Worm (Caenorhabditis elegans) whole organism, mixed stage, embryonic: ENCODE results near the gene R08A2.9.

Source experiments
- blmp-1 ChIP-seq: fragments of 150-350 bp; optimal IDR thresholded peaks from 2 replicates; lab custom pipeline; 2014; ENCODE audit warnings: missing biosample characterization, missing genetic modification characterization
- mep-1 ChIP-seq: fragments of 150-350 bp; optimal IDR thresholded peaks from 2 replicates; lab custom pipeline; 2017; ENCODE audit warnings: missing biosample characterization, missing genetic modification reagents, missing genetic modification characterization, inconsistent platforms
- nhr-2 ChIP-seq: fragments of 150-350 bp; optimal IDR thresholded peaks from 2 replicates; lab custom pipeline; 2014; ENCODE audit warnings: missing biosample characterization, missing genetic modification characterization
- sptf-1 ChIP-seq: sonication (generic microtip); optimal IDR thresholded peaks from 2 replicates; lab custom pipeline; 2017; ENCODE audit warnings: mild to moderate bottlenecking, missing genetic modification characterization, moderate library complexity, missing compliant biosample characterization
- unc-62 ChIP-seq: fragments of 150-350 bp; optimal IDR thresholded peaks from 2 replicates; lab custom pipeline; 2014; ENCODE audit warnings: missing biosample characterization, missing genetic modification reagents, missing genetic modification characterization
- ztf-11 ChIP-seq: fragments of 150-350 bp; optimal IDR thresholded peaks from 2 replicates; lab custom pipeline; 2014; ENCODE audit warnings: missing biosample characterization, missing genetic modification characterization

DNA sequence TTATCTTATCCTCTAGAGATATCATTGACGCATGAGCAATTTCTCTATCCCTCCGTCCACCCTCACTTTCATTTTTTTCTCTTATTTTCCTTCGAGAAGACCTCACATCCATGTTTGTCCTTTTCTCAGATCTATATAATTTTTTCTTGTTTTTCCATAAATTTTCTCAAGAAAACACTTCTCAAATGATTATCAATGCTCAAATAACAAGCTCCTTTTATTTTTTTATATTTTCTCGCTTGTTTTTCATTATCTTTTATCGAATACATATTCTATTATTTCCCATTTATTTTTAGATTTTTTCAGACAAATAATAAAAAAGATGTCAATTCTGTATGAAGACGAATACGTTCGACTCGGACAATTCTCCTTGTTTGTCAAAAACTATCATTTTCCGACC lies 15.0 kb downstream of the R08A2.9 start, which contains the start of gene R08A2.7:
- TF ChIP-seq mep-1 (tag; lab: Kevin White, UChicago) (no peak), blmp-1 (tag; lab: Kevin White, UChicago) (no peak), sptf-1 (tag; lab: Kevin White, UChicago) (no peak), ztf-11 (tag; lab: Kevin White, UChicago) (no peak), nhr-2 (tag; lab: Kevin White, UChicago) (no peak), unc-62 (GFP tag; lab: Kevin White, UChicago) (no peak)
